Fruit fly (Drosophila melanogaster) whole organism, pupa: Measurements from ENCODE around the gene Zmynd10.

ENCODE experiments used
- CG10348 ChIP-seq: fragments of 200-800 bp; sonication (Bioruptor generic); IDR thresholded peaks from 2 replicates; pipeline ENCODE4 v1.3.6; 2022; ENCODE audit warnings: missing biosample characterization, missing genetic modification characterization
- CG12605 ChIP-seq: fragments of 200-800 bp; sonication (Bioruptor generic); IDR thresholded peaks from 2 replicates; pipeline ENCODE4 v1.3.6; 2022; ENCODE audit warnings: missing biosample characterization, missing genetic modification characterization
- CG13204 ChIP-seq: fragments of 200-800 bp; sonication (Bioruptor generic); optimal IDR thresholded peaks from 2 replicates; lab custom pipeline; 2018; ENCODE audit warnings: missing biosample characterization, mild to moderate bottlenecking, missing genetic modification characterization, moderate library complexity
- CG14655 ChIP-seq: fragments of 200-800 bp; sonication (Bioruptor generic); optimal IDR thresholded peaks from 3 replicates; lab custom pipeline; 2017; ENCODE audit warnings: mild to moderate bottlenecking, missing biosample characterization, missing genetic modification reagents, missing genetic modification characterization
- CG32121 ChIP-seq: fragments of 200-800 bp; sonication (Bioruptor generic); IDR thresholded peaks from 2 replicates; pipeline ENCODE4 v1.3.6; 2022; ENCODE audit warnings: missing biosample characterization, missing genetic modification characterization
- CG34367 ChIP-seq: fragments of 200-800 bp; sonication (Bioruptor generic); optimal IDR thresholded peaks from 2 replicates; lab custom pipeline; 2018; ENCODE audit warnings: missing biosample characterization, mild to moderate bottlenecking, missing genetic modification characterization
- CG8159 ChIP-seq: fragments of 200-800 bp; sonication (Bioruptor generic); optimal IDR thresholded peaks from 3 replicates; lab custom pipeline; 2018; ENCODE audit warnings: missing biosample characterization, mild to moderate bottlenecking, missing genetic modification characterization, moderate library complexity
- D1 ChIP-seq: fragments of 200-800 bp; sonication (Bioruptor generic); optimal IDR thresholded peaks from 2 replicates; lab custom pipeline; 2018; ENCODE audit warnings: missing biosample characterization, mild to moderate bottlenecking, missing genetic modification characterization, moderate library complexity
- EcR ChIP-seq: fragments of 200-800 bp; sonication (Bioruptor generic); optimal IDR thresholded peaks from 3 replicates; lab custom pipeline; 2019; ENCODE audit warnings: missing biosample characterization, missing genetic modification characterization, mild to moderate bottlenecking, moderate library complexity, missing genetic modification reagents
- Ets98B ChIP-seq: fragments of 200-800 bp; sonication (Bioruptor generic); IDR thresholded peaks from 2 replicates; pipeline ENCODE4 v1.3.6; 2022; ENCODE audit warnings: missing biosample characterization, missing genetic modification characterization
- fd96Ca ChIP-seq: fragments of 200-800 bp; sonication (Bioruptor generic); IDR thresholded peaks from 3 replicates; pipeline ENCODE4 v1.3.6; 2022; ENCODE audit warnings: missing biosample characterization, missing genetic modification characterization
- gl ChIP-seq: fragments of 200-800 bp; sonication (Bioruptor generic); optimal IDR thresholded peaks from 2 replicates; lab custom pipeline; 2018; ENCODE audit warnings: missing biosample characterization, mild to moderate bottlenecking, missing genetic modification characterization
- rn ChIP-seq: fragments of 200-800 bp; sonication (Bioruptor generic); IDR thresholded peaks from 2 replicates; pipeline ENCODE4 v1.3.6; 2022; ENCODE audit warnings: missing biosample characterization, missing genetic modification characterization

- TF ChIP-seq rn (GFP tag; lab: Robert Waterston, UW) = peak; percentile 25; the same call in 1 of the 2 replicates
- TF ChIP-seq CG14655 = peak; percentile 45
- TF ChIP-seq fd96Ca = no peak; the same call in 2 of the 3 replicates
- peak; percentile 60 for TF ChIP-seq CG34367
- TF ChIP-seq CG13204 = peak; percentile 18
- no peak for TF ChIP-seq D1 (tag; lab: Kevin White, UChicago)
- peak; percentile 15 for TF ChIP-seq CG32121 (GFP tag; lab: Robert Waterston, UW)
- TF ChIP-seq Ets98B (GFP tag; lab: Robert Waterston, UW) = peak; percentile 16; the same call in 1 of the 2 replicates
- TF ChIP-seq EcR (GFP tag; lab: Kevin White, UChicago) = no peak
- TF ChIP-seq CG8159 (tag; lab: Kevin White, UChicago) = peak; percentile 22
- TF ChIP-seq CG12605 (GFP tag; lab: Robert Waterston, UW) = peak; percentile 73
- TF ChIP-seq gl (tag; lab: Kevin White, UChicago) = peak; percentile 41
- no peak for TF ChIP-seq CG10348
Measured at dm6 chr3L:13022854-13023560, 3.2 kb downstream of the Zmynd10 start, which contains the start of gene RpS12.
